Worm (Caenorhabditis elegans) whole organism, L1 larva: ENCODE measurements around the gene col-151.

Experiments
- ama-1 ChIP-seq: fragments of 150-350 bp; optimal IDR thresholded peaks from 2 replicates; lab custom pipeline; 2014
- hpl-2 ChIP-seq: fragments of 150-350 bp; optimal IDR thresholded peaks from 2 replicates; lab custom pipeline; 2014; ENCODE audit warnings: missing biosample characterization, missing genetic modification reagents, missing genetic modification characterization
- lin-35 ChIP-seq, 2 experiments: fragments of 150-350 bp; optimal IDR thresholded peaks; 2 replicates each; lab custom pipeline; 2014; ENCODE audit warnings: missing biosample characterization in 2 of 2, missing genetic modification characterization in 2 of 2, missing genetic modification reagents in 2 of 2
- nhr-11 ChIP-seq: fragments of 150-350 bp; optimal IDR thresholded peaks from 2 replicates; lab custom pipeline; 2014; ENCODE audit warnings: missing biosample characterization, missing genetic modification characterization
- nhr-237 ChIP-seq: fragments of 150-350 bp; optimal IDR thresholded peaks from 2 replicates; lab custom pipeline; 2014; ENCODE audit warnings: missing biosample characterization, missing genetic modification characterization
- nhr-47 ChIP-seq: sonication (generic microtip); optimal IDR thresholded peaks from 2 replicates; lab custom pipeline; 2016; ENCODE audit warnings: mild to moderate bottlenecking, missing genetic modification characterization, moderate library complexity, missing compliant biosample characterization
- pag-3 ChIP-seq: sonication (generic microtip); optimal IDR thresholded peaks from 2 replicates; lab custom pipeline; 2017; ENCODE audit warnings: missing genetic modification characterization, mild to moderate bottlenecking, missing compliant biosample characterization, antibody characterized with exemption, borderline replicate concordance; ENCODE audit not compliant: insufficient read depth
- pqm-1 ChIP-seq: sonication (generic microtip); optimal IDR thresholded peaks from 3 replicates; lab custom pipeline; 2017; ENCODE audit warnings: missing biosample characterization, missing genetic modification characterization
- snpc-4 ChIP-seq: fragments of 150-350 bp; optimal IDR thresholded peaks from 2 replicates; lab custom pipeline; 2014; ENCODE audit warnings: missing biosample characterization, missing genetic modification characterization
- sox-4 ChIP-seq: sonication (generic microtip); optimal IDR thresholded peaks from 2 replicates; lab custom pipeline; 2016; ENCODE audit warnings: missing genetic modification characterization, missing compliant biosample characterization
- zag-1 ChIP-seq: fragments of 150-350 bp; optimal IDR thresholded peaks from 2 replicates; lab custom pipeline; 2014; ENCODE audit warnings: missing biosample characterization, missing genetic modification characterization
- ztf-4 ChIP-seq: fragments of 150-350 bp; optimal IDR thresholded peaks from 2 replicates; lab custom pipeline; 2014; ENCODE audit warnings: missing biosample characterization, missing genetic modification characterization

DNA sequence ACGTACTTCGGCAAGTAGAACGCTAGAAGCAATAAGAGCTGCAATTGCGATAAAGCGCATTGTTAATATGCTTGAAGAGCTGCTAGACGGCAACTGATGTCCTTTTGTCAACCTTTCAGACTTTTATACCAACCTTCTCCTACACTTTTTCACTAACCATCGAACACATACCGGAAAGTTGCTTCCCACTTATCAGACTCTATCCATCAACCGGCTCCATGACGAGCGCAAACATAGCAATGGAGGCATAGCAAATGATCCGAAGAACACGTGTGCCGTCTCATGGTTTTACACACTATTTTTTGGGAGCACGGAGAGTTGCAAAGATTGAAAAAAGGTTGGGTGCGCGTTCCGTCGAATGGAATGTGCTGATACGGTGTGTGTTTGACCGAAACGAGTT is 13.3 kb downstream of the col-151 start, which contains the start of gene abu-1:
- TF ChIP-seq nhr-237 (tag; lab: Kevin White, UChicago) (no peak), lin-35 (GFP tag; optimal IDR thresholded peaks at IDR 0.05; lab: Kevin White, UChicago) (no peak), ztf-4 (tag; lab: Kevin White, UChicago) (no peak), hpl-2 (no peak), nhr-11 (tag; lab: Kevin White, UChicago) (no peak), pqm-1 (tag; lab: Kevin White, UChicago) (no peak), zag-1 (no peak), pag-3 (tag; lab: Kevin White, UChicago) (no peak), nhr-47 (tag; lab: Kevin White, UChicago) (no peak), ama-1 (lab: Kevin White, UChicago) (no peak), snpc-4 (no peak), sox-4 (tag; lab: Kevin White, UChicago) (no peak)
